Worm (Caenorhabditis elegans): ENCODE data around the gene exos-9.

Gene exos-9

DNA sequence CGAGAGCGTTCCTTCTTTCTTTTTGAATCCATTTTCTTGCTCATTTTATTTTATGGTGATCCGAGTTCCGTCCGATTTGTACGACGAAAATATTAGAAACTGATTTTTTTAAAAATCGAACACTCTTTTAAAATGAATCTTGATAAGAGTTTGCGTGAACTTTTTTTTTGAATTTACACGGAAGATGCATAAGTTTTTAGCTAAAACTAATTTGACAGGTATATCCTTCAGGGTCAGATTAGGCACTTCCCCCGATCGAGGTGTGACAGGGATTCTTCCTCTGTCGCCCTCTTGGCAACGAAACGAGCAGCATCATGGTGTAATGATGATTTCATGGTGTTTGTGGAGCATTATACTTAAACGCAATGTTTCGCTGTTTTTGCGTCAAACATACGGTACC lies 2.5 kb downstream of the exos-9 start, which contains the start of gene F37C12.18:
Gene F37C12.18 (minus strand): TSS at position 101 of the 400 bp plus-strand sequence.
- TF ChIP-seq elt-3 (tag; optimal IDR thresholded peaks at IDR 0.05), result no peak
- no peak for TF ChIP-seq F13H6.1 (tag; optimal IDR thresholded peaks at IDR 0.05)
- TF ChIP-seq sma-3 (GFP tag; optimal IDR thresholded peaks at IDR 0.05), result no peak
- no peak for TF ChIP-seq mdl-1 (tag; optimal IDR thresholded peaks at IDR 0.05)
- TF ChIP-seq C34F6.9 (tag; optimal IDR thresholded peaks at IDR 0.05), result no peak
- no peak for TF ChIP-seq crh-2 (tag; optimal IDR thresholded peaks at IDR 0.05)
- no peak for TF ChIP-seq ztf-11 (tag; optimal IDR thresholded peaks at IDR 0.05)
- TF ChIP-seq mab-5 (tag; optimal IDR thresholded peaks at IDR 0.05), result no peak
- no peak for TF ChIP-seq blmp-1 (tag; optimal IDR thresholded peaks at IDR 0.05; ENCODE audit: insufficient read depth)
- TF ChIP-seq aly-2 (tag; optimal IDR thresholded peaks at IDR 0.05), result no peak
- no peak for TF ChIP-seq nhr-21 (tag; optimal IDR thresholded peaks at IDR 0.05)
- no peak for TF ChIP-seq ama-1 (optimal IDR thresholded peaks at IDR 0.05)
- TF ChIP-seq nhr-129 (tag; optimal IDR thresholded peaks at IDR 0.05), result no peak
- TF ChIP-seq peb-1 (tag; optimal IDR thresholded peaks at IDR 0.05), result no peak
- TF ChIP-seq dmd-4 (tag; optimal IDR thresholded peaks at IDR 0.05), result no peak
- no peak for TF ChIP-seq ceh-16 (tag; optimal IDR thresholded peaks at IDR 0.05)

DNA sequence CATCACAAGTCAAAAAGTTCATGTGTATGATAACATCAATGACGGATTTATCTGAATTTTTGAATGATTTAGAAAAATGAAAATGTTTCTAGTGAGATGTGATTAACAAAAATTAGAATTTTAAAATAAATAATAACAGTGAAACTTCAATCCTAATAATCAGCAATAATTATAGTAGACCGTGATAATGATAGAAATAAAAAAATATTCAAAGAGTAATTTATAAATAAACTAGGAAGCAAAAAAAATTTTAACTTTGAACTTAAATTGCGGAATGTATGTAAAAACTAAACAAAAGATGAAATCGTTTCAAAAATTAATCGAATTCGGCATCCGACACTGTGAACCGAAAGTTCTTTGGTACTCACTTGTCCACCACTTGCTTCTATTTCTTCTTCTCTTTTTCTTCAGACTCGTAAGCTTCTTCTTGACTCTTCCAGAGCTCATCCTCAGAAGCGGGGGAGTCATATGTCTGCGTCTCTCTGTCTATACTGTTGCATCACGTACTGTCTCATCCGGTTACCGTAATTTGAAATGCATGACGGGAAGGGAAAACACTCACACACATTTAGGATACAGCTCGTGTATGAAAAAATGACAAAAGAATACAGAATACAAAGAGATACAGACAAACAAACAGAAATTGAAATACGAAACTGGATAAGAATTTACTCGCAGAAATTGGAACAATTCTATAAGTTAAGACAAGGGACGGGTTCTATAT lies 4.8 kb downstream of the exos-9 start, which contains the start of gene mec-14:
Gene mec-14 (minus strand): TSS at position 51 of the 724 bp plus-strand sequence.
- TF ChIP-seq mdl-1 (tag; optimal IDR thresholded peaks at IDR 0.05) (no peak), unc-55 (GFP tag; optimal IDR thresholded peaks at IDR 0.05) (peak; percentile 68)

DNA sequence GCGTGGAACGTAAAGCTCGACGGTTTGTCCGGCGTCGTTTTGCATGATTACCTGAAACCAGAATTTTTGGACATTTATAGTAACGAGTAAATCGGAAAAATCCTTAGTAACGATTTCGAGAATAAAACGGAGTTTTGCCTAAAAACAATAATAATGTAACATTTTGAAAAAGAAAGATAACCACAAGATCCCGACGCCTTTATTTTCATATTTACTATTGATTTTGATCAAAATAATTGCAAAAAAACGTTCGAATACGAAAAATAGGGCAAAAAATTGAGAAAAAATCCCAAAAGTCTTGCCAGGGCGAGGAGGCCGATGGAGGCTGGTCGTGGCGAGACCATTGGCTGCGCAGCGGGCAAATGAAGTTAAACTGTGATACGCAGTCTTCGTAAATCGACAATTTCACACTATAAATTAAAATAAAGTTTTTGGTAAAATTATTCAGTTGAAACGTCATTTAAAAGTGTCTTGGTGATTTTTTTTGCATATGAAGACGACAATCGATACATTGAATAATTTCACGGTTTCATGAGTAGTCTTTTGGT lies 8.2 kb downstream of the exos-9 start, which contains the start of gene rps-21:
Gene rps-21 (minus strand): TSS at position 51 of the 548 bp plus-strand sequence.
- TF ChIP-seq mab-5 (tag; optimal IDR thresholded peaks at IDR 0.05) (peak; percentile 46), ztf-1 (GFP tag; conservative IDR thresholded peaks at IDR 0.05) (no peak), lin-39 (tag; optimal IDR thresholded peaks at IDR 0.05) (no peak), F13H6.1 (tag; optimal IDR thresholded peaks at IDR 0.05) (peak; percentile 58), lin-13 (GFP tag; optimal IDR thresholded peaks at IDR 0.05) (peak; percentile 91), sem-4 (tag; optimal IDR thresholded peaks at IDR 0.05) (peak; percentile 46), sma-9 (GFP tag; optimal IDR thresholded peaks at IDR 0.05) (peak; percentile 67), sma-9 (tag; optimal IDR thresholded peaks at IDR 0.05) (no peak), nhr-77 (tag; optimal IDR thresholded peaks at IDR 0.05) (peak; percentile 46), blmp-1 (tag; optimal IDR thresholded peaks at IDR 0.05; ENCODE audit: insufficient read depth) (peak; percentile 43), unc-55 (GFP tag; optimal IDR thresholded peaks at IDR 0.05) (peak; percentile 94), lin-11 (tag; optimal IDR thresholded peaks at IDR 0.05) (peak; percentile 80), ama-1 (optimal IDR thresholded peaks at IDR 0.05) (no peak), aly-2 (tag; optimal IDR thresholded peaks at IDR 0.05) (no peak), egl-27 (tag; optimal IDR thresholded peaks at IDR 0.05) (peak; percentile 73), sma-3 (GFP tag; optimal IDR thresholded peaks at IDR 0.05) (peak; percentile 84), nhr-12 (tag; optimal IDR thresholded peaks at IDR 0.05) (no peak), nhr-6 (tag; optimal IDR thresholded peaks at IDR 0.05) (peak; percentile 44), dmd-4 (tag; optimal IDR thresholded peaks at IDR 0.05) (no peak), zag-1 (tag; optimal IDR thresholded peaks at IDR 0.05) (peak; percentile 38), skn-1 (tag; optimal IDR thresholded peaks at IDR 0.05) (no peak), peb-1 (tag; optimal IDR thresholded peaks at IDR 0.05) (no peak), crh-2 (tag; optimal IDR thresholded peaks at IDR 0.05) (peak; percentile 79), ztf-4 (tag; optimal IDR thresholded peaks at IDR 0.05) (no peak), mbf-1 (tag; optimal IDR thresholded peaks at IDR 0.05) (no peak), lsy-2 (tag; optimal IDR thresholded peaks at IDR 0.05) (peak; percentile 84 to 93), snpc-4 (tag; optimal IDR thresholded peaks at IDR 0.05) (peak; percentile 59), ZK546.5 (tag; optimal IDR thresholded peaks at IDR 0.05) (peak; percentile 74), nhr-25 (tag; optimal IDR thresholded peaks at IDR 0.05) (peak; percentile 79), alr-1 (tag; optimal IDR thresholded peaks at IDR 0.05) (no peak), unc-39 (tag; optimal IDR thresholded peaks at IDR 0.05) (no peak), gmeb-1 (tag; optimal IDR thresholded peaks at IDR 0.05) (peak; percentile 82), ztf-11 (tag; optimal IDR thresholded peaks at IDR 0.05) (no peak), mdl-1 (tag; optimal IDR thresholded peaks at IDR 0.05) (peak in 1 of 2 experiments; percentile 17), nhr-21 (tag; optimal IDR thresholded peaks at IDR 0.05) (peak; percentile 57), ceh-16 (tag; optimal IDR thresholded peaks at IDR 0.05) (peak; percentile 37), nhr-10 (tag; optimal IDR thresholded peaks at IDR 0.05) (no peak), nhr-11 (tag; optimal IDR thresholded peaks at IDR 0.05) (no peak), nhr-23 (tag; optimal IDR thresholded peaks at IDR 0.05) (no peak), elt-1 (tag; optimal IDR thresholded peaks at IDR 0.05) (no peak), elt-3 (tag; optimal IDR thresholded peaks at IDR 0.05) (no peak), Y55F3AM.14 (GFP tag; optimal IDR thresholded peaks at IDR 0.05) (no peak), nhr-129 (tag; optimal IDR thresholded peaks at IDR 0.05) (peak; percentile 70), unc-62 (GFP tag; optimal IDR thresholded peaks at IDR 0.05) (no peak), nhr-237 (tag; optimal IDR thresholded peaks at IDR 0.05) (no peak)

Data from whole organism, L2 larva.